Worm (Caenorhabditis elegans) whole organism, L4/young adult: Measurements from ENCODE around the gene T01H3.2.

Source experiments
- dao-5 ChIP-seq: sonication (generic microtip); optimal IDR thresholded peaks from 2 replicates; lab custom pipeline; 2016; ENCODE audit warnings: missing genotype, missing genetic modification characterization, moderate library complexity, missing compliant biosample characterization
- him-1 ChIP-seq: sonication (generic microtip); optimal IDR thresholded peaks from 2 replicates; lab custom pipeline; 2016; ENCODE audit warnings: missing genotype, missing genetic modification reagents, missing genetic modification characterization, missing compliant biosample characterization

DNA sequence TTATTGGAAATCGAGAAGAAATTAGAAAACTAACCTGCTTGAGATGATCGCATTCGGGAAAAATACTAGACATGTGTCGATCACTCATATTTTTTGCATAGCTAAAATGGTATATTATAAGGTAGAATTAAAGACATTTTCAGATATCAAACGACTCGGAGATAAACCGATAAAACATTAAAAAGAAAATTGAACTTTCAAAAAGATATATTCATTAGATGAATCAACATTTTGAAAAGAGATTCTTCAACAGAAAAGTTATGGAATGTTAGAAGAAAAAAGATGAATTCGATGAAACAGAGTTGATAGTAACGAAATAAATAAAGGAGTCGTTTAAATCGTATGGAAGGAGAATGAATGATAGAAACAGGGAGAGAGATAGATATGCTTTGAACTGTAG is 22.2 kb downstream of the T01H3.2 start, which contains the start of gene mdmh-35:
- TF ChIP-seq dao-5 (tag; lab: Kevin White, UChicago) = no peak
- TF ChIP-seq him-1 = no peak
